Fruit fly (Drosophila melanogaster) whole organism, embryonic: ENCODE measurements around the gene cert.
A peak's percentile ranks its signal among the peaks of the same experiment; 100 is the strongest.

ENCODE experiments used
- Awh ChIP-seq: fragments of 200-800 bp; sonication (Bioruptor generic); IDR thresholded peaks from 2 replicates; pipeline ENCODE4, ENCODE4 v1.3.6; 2022; ENCODE audit warnings: missing biosample characterization, missing genetic modification characterization
- Bdp1 ChIP-seq: fragments of 200-800 bp; sonication (Bioruptor generic); optimal IDR thresholded peaks from 3 replicates; lab custom pipeline; 2016; ENCODE audit warnings: missing biosample characterization, missing genetic modification characterization
- Blimp-1 ChIP-seq: fragments of 200-800 bp; sonication (Bioruptor generic); optimal IDR thresholded peaks from 3 replicates; lab custom pipeline; 2018; ENCODE audit warnings: missing biosample characterization, missing genetic modification characterization, mild to moderate bottlenecking, moderate library complexity, missing genetic modification reagents
- CG10147 ChIP-seq: fragments of 200-800 bp; sonication (Bioruptor generic); optimal IDR thresholded peaks from 2 replicates; lab custom pipeline; 2019; ENCODE audit warnings: missing biosample characterization, mild to moderate bottlenecking, missing genetic modification characterization, moderate library complexity
- CG12104 ChIP-seq: fragments of 200-800 bp; sonication (Bioruptor generic); optimal IDR thresholded peaks from 3 replicates; lab custom pipeline; 2016; ENCODE audit warnings: missing biosample characterization, missing genetic modification characterization
- CG12659 ChIP-seq: fragments of 200-800 bp; sonication (Bioruptor generic); optimal IDR thresholded peaks from 3 replicates; lab custom pipeline; 2017; ENCODE audit warnings: mild to moderate bottlenecking, missing biosample characterization, missing genetic modification reagents, missing genetic modification characterization
- CG1529 ChIP-seq: fragments of 200-800 bp; sonication (Bioruptor generic); optimal IDR thresholded peaks from 3 replicates; lab custom pipeline; 2018; ENCODE audit warnings: missing biosample characterization, missing genetic modification characterization
- CG15479 ChIP-seq: fragments of 200-800 bp; sonication (Bioruptor generic); optimal IDR thresholded peaks from 3 replicates; lab custom pipeline; 2019; ENCODE audit warnings: missing biosample characterization, mild to moderate bottlenecking, missing genetic modification characterization, moderate library complexity
- CG15696 ChIP-seq: fragments of 200-800 bp; sonication (Bioruptor generic); optimal IDR thresholded peaks from 2 replicates; lab custom pipeline; 2019; ENCODE audit warnings: missing biosample characterization, mild to moderate bottlenecking, missing genetic modification characterization, moderate library complexity
- CG17359 ChIP-seq: fragments of 200-800 bp; sonication (Bioruptor generic); optimal IDR thresholded peaks from 3 replicates; lab custom pipeline; 2018; ENCODE audit warnings: missing biosample characterization, mild to moderate bottlenecking, missing genetic modification characterization, moderate library complexity
- CG17802 ChIP-seq: fragments of 200-800 bp; sonication (Bioruptor generic); optimal IDR thresholded peaks from 2 replicates; lab custom pipeline; 2018; ENCODE audit warnings: missing biosample characterization, mild to moderate bottlenecking, missing genetic modification characterization, moderate library complexity
- CG18262 ChIP-seq: fragments of 200-800 bp; optimal IDR thresholded peaks from 3 replicates; lab custom pipeline; 2019; ENCODE audit warnings: missing biosample characterization, mild to moderate bottlenecking, missing genetic modification characterization, moderate library complexity
- CG30020 ChIP-seq: fragments of 200-800 bp; optimal IDR thresholded peaks from 2 replicates; lab custom pipeline; 2019; ENCODE audit warnings: missing biosample characterization, mild to moderate bottlenecking, missing genetic modification characterization, moderate library complexity
- CG31388 ChIP-seq: fragments of 200-800 bp; sonication (Bioruptor generic); optimal IDR thresholded peaks from 2 replicates; lab custom pipeline; 2016; ENCODE audit warnings: missing biosample characterization, missing genetic modification characterization
- CG32532 ChIP-seq: fragments of 200-800 bp; sonication (Bioruptor generic); IDR thresholded peaks from 2 replicates; pipeline ENCODE4 v1.3.6; 2022; ENCODE audit warnings: missing biosample characterization, missing genetic modification characterization
- CG34376 ChIP-seq: fragments of 200-800 bp; sonication (Bioruptor generic); optimal IDR thresholded peaks from 2 replicates; lab custom pipeline; 2018; ENCODE audit warnings: missing biosample characterization, mild to moderate bottlenecking, missing genetic modification characterization
- CG3847 ChIP-seq: fragments of 200-800 bp; sonication (Bioruptor generic); IDR thresholded peaks from 2 replicates; pipeline ENCODE4 v1.3.6; 2022; ENCODE audit warnings: missing biosample characterization, missing genetic modification characterization
- CG4282 ChIP-seq: fragments of 200-800 bp; sonication (Bioruptor generic); optimal IDR thresholded peaks from 2 replicates; lab custom pipeline; 2016; ENCODE audit warnings: missing biosample characterization, missing genetic modification characterization
- CG4328 ChIP-seq: fragments of 200-800 bp; sonication (Bioruptor generic); optimal IDR thresholded peaks from 3 replicates; lab custom pipeline; 2017; ENCODE audit warnings: missing biosample characterization, missing genetic modification reagents, missing genetic modification characterization
- CG5180 ChIP-seq: fragments of 200-800 bp; sonication (Bioruptor generic); optimal IDR thresholded peaks from 3 replicates; lab custom pipeline; 2017; ENCODE audit warnings: missing biosample characterization, missing genetic modification characterization, mild to moderate bottlenecking, moderate library complexity, missing genetic modification reagents
- CG7271 ChIP-seq: fragments of 200-800 bp; sonication (Bioruptor generic); optimal IDR thresholded peaks from 2 replicates; lab custom pipeline; 2018; ENCODE audit warnings: missing biosample characterization, mild to moderate bottlenecking, missing genetic modification characterization, moderate library complexity
- CG8765 ChIP-seq: fragments of 200-800 bp; sonication (Bioruptor generic); IDR thresholded peaks from 2 replicates; pipeline ENCODE4 v1.3.6; 2022; ENCODE audit warnings: missing biosample characterization, missing genetic modification characterization
- CG9727 ChIP-seq: fragments of 200-800 bp; sonication (Bioruptor generic); optimal IDR thresholded peaks from 3 replicates; lab custom pipeline; 2017; ENCODE audit warnings: missing biosample characterization, mild to moderate bottlenecking, missing genetic modification characterization
- D19A ChIP-seq: fragments of 200-800 bp; optimal IDR thresholded peaks from 3 replicates; lab custom pipeline; 2019; ENCODE audit warnings: missing biosample characterization, mild to moderate bottlenecking, missing genetic modification characterization, moderate library complexity
- Dref ChIP-seq: fragments of 200-800 bp; sonication (Bioruptor generic); IDR thresholded peaks from 2 replicates; pipeline ENCODE4 v1.3.6; 2022; ENCODE audit warnings: missing biosample characterization, missing genetic modification characterization
- HLH4C ChIP-seq: fragments of 200-800 bp; sonication (Bioruptor generic); IDR thresholded peaks from 3 replicates; pipeline ENCODE4 v1.3.6; 2022; ENCODE audit warnings: missing biosample characterization, missing genetic modification characterization; ENCODE audit not compliant: partially characterized antibody
- MESR4 ChIP-seq: fragments of 200-800 bp; sonication (Bioruptor generic); optimal IDR thresholded peaks from 2 replicates; lab custom pipeline; 2018; ENCODE audit warnings: missing biosample characterization, mild to moderate bottlenecking, missing genetic modification characterization, moderate library complexity
- Mrtf ChIP-seq: fragments of 200-800 bp; sonication (Bioruptor generic); IDR thresholded peaks from 3 replicates; pipeline ENCODE4 v1.3.6; 2022; ENCODE audit warnings: missing biosample characterization, missing genetic modification characterization
- Opbp ChIP-seq: fragments of 200-800 bp; sonication (Bioruptor generic); IDR thresholded peaks from 3 replicates; pipeline ENCODE4 v1.3.6; 2022; ENCODE audit warnings: missing biosample characterization, missing genetic modification characterization; ENCODE audit not compliant: partially characterized antibody
- PHDP ChIP-seq: fragments of 200-800 bp; sonication (Bioruptor generic); optimal IDR thresholded peaks from 3 replicates; lab custom pipeline; 2018; ENCODE audit warnings: missing biosample characterization, mild to moderate bottlenecking, missing genetic modification characterization, moderate library complexity
- Rfx ChIP-seq: fragments of 200-800 bp; sonication (Bioruptor generic); IDR thresholded peaks from 2 replicates; pipeline ENCODE4 v1.3.6; 2022; ENCODE audit warnings: missing biosample characterization, missing genetic modification characterization
- Sin3A ChIP-seq: fragments of >200 bp; optimal IDR thresholded peaks from 2 replicates; lab custom pipeline; 2018
- Trl ChIP-seq, 3 experiments: fragments of >200 bp in 2 of 3; fragments of 200-800 bp in 1 of 3; sonication (Bioruptor generic) in 1 of 3; optimal IDR thresholded peaks; 2 replicates in 1 of 3; 3 replicates in 2 of 3; lab custom pipeline; 2016 to 2017; ENCODE audit warnings: missing biosample characterization in 1 of 3, missing genetic modification characterization in 1 of 3
- aop ChIP-seq: fragments of 200-800 bp; sonication (Bioruptor generic); IDR thresholded peaks from 2 replicates; pipeline ENCODE4 v1.3.6; 2022; ENCODE audit warnings: missing biosample characterization, missing genetic modification characterization
- bab2 ChIP-seq: fragments of 200-800 bp; sonication (Bioruptor generic); optimal IDR thresholded peaks from 2 replicates; lab custom pipeline; 2016; ENCODE audit warnings: missing biosample characterization, missing genetic modification characterization
- bigmax ChIP-seq: fragments of 200-800 bp; sonication (Bioruptor generic); optimal IDR thresholded peaks from 2 replicates; lab custom pipeline; 2018; ENCODE audit warnings: missing biosample characterization, mild to moderate bottlenecking, missing genetic modification characterization
- btn ChIP-seq: fragments of 200-800 bp; sonication (Bioruptor generic); optimal IDR thresholded peaks from 2 replicates; lab custom pipeline; 2016; ENCODE audit warnings: missing biosample characterization, missing genetic modification characterization
- caup ChIP-seq: fragments of 200-800 bp; sonication (Bioruptor generic); optimal IDR thresholded peaks from 3 replicates; lab custom pipeline; 2017; ENCODE audit warnings: missing biosample characterization, mild to moderate bottlenecking, missing genetic modification characterization, moderate library complexity; ENCODE audit not compliant: severe bottlenecking
- dan ChIP-seq: fragments of 200-800 bp; sonication (Bioruptor generic); IDR thresholded peaks from 2 replicates; pipeline ENCODE4 v1.3.6; 2022; ENCODE audit warnings: missing biosample characterization, missing genetic modification characterization
- gcm ChIP-seq: fragments of 200-800 bp; sonication (Bioruptor generic); optimal IDR thresholded peaks from 2 replicates; lab custom pipeline; 2019; ENCODE audit warnings: missing biosample characterization, mild to moderate bottlenecking, missing genetic modification characterization, moderate library complexity
- gcm2 ChIP-seq: fragments of 200-800 bp; sonication (Bioruptor generic); optimal IDR thresholded peaks from 2 replicates; lab custom pipeline; 2016; ENCODE audit warnings: missing biosample characterization, missing genetic modification characterization
- gem ChIP-seq: fragments of 200-800 bp; sonication (Bioruptor generic); optimal IDR thresholded peaks from 2 replicates; lab custom pipeline; 2019; ENCODE audit warnings: missing biosample characterization, mild to moderate bottlenecking, missing genetic modification characterization, moderate library complexity
- ham ChIP-seq: fragments of 200-800 bp; sonication (Bioruptor generic); IDR thresholded peaks from 2 replicates; pipeline ENCODE4 v1.3.6; 2022; ENCODE audit warnings: missing biosample characterization, missing genetic modification characterization
- hth ChIP-seq: fragments of >200 bp; optimal IDR thresholded peaks from 2 replicates; lab custom pipeline; 2017; ENCODE audit warnings: inconsistent platforms
- jigr1 ChIP-seq: fragments of 200-800 bp; sonication (Bioruptor generic); IDR thresholded peaks from 3 replicates; pipeline ENCODE4 v1.3.6; 2022; ENCODE audit warnings: missing biosample characterization, missing genetic modification characterization
- kah ChIP-seq: fragments of 200-800 bp; sonication (Bioruptor generic); optimal IDR thresholded peaks from 2 replicates; lab custom pipeline; 2018; ENCODE audit warnings: missing biosample characterization, mild to moderate bottlenecking, missing genetic modification characterization
- lmd ChIP-seq: fragments of 200-800 bp; sonication (Bioruptor generic); IDR thresholded peaks from 2 replicates; pipeline ENCODE4 v1.3.6; 2022; ENCODE audit warnings: missing biosample characterization, missing genetic modification characterization
- pb ChIP-seq: fragments of 200-800 bp; sonication (Bioruptor generic); optimal IDR thresholded peaks from 3 replicates; lab custom pipeline; 2016; ENCODE audit warnings: missing biosample characterization, missing genetic modification characterization
- slp2 ChIP-seq: fragments of 200-800 bp; sonication (Bioruptor generic); optimal IDR thresholded peaks from 2 replicates; lab custom pipeline; 2016; ENCODE audit warnings: missing biosample characterization, missing genetic modification characterization
- stwl ChIP-seq: fragments of 200-800 bp; sonication (Bioruptor generic); optimal IDR thresholded peaks from 3 replicates; lab custom pipeline; 2018; ENCODE audit warnings: missing biosample characterization, mild to moderate bottlenecking, missing genetic modification characterization, moderate library complexity
- trh ChIP-seq: fragments of 200-800 bp; sonication (Bioruptor generic); optimal IDR thresholded peaks from 2 replicates; lab custom pipeline; 2016; ENCODE audit warnings: missing biosample characterization, missing genetic modification characterization
- vvl ChIP-seq: fragments of 200-800 bp; sonication (Bioruptor generic); IDR thresholded peaks from 2 replicates; pipeline ENCODE4 v1.3.6; 2022; ENCODE audit warnings: missing biosample characterization, missing genetic modification characterization

cert gene

DNA sequence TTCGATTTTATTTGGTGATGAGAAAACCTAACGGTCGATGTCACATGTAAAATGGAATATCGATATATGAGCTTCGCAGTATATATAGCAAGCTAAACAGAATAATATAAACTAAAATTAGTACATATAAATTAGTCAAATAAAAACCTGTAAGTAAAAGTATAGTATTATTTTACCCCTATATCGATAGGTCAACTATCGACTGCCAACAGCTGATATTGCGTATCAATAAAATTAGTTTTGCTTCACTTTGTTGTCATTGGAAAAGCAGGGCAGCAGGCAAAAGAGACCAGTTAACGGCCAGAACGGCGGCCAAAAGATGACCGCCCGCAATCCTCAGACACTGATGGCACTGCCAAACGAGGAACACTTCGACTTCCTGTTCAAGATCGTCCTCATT lies 7.3 kb upstream of the cert start, which contains the start of gene Rab19 (continued):
- TF ChIP-seq D19A (no peak), Mrtf (GFP tag; lab: Robert Waterston, UW) (no peak), CG34376 (GFP tag; lab: Kevin White, UChicago) (no peak), gcm (GFP tag; lab: Kevin White, UChicago) (no peak), CG31388 (GFP tag; lab: Kevin White, UChicago) (no peak), CG3847 (GFP tag; lab: Robert Waterston, UW) (no peak), CG17359 (tag; lab: Kevin White, UChicago) (no peak), lmd (GFP tag; lab: Robert Waterston, UW) (no peak), CG5180 (GFP tag; lab: Kevin White, UChicago) (no peak), bab2 (GFP tag; lab: Kevin White, UChicago) (no peak), ham (GFP tag; lab: Robert Waterston, UW) (no peak), CG18262 (tag; lab: Kevin White, UChicago) (no peak), slp2 (GFP tag; lab: Kevin White, UChicago) (no peak), gcm2 (no peak), caup (GFP tag; lab: Kevin White, UChicago) (no peak), Opbp (GFP tag; lab: Robert Waterston, UW) (peak; percentile 72; the same call in 2 of the 3 replicates), stwl (tag; lab: Kevin White, UChicago) (peak; percentile 57), Blimp-1 (GFP tag; lab: Kevin White, UChicago) (peak; percentile 85), aop (no peak), kah (GFP tag; lab: Kevin White, UChicago) (no peak), CG8765 (GFP tag; lab: Robert Waterston, UW) (no peak), CG7271 (tag; lab: Kevin White, UChicago) (no peak), btn (GFP tag; lab: Kevin White, UChicago) (no peak), vvl (GFP tag; lab: Robert Waterston, UW) (no peak), gem (tag; lab: Kevin White, UChicago) (no peak), PHDP (peak; percentile 12), hth (lab: Kevin White, UChicago) (no peak), bigmax (GFP tag; lab: Kevin White, UChicago) (no peak), CG1529 (GFP tag; lab: Kevin White, UChicago) (no peak), CG32532 (GFP tag; lab: Robert Waterston, UW) (no peak), CG4328 (GFP tag; lab: Kevin White, UChicago) (no peak), pb (GFP tag; lab: Kevin White, UChicago) (no peak), CG12104 (GFP tag; lab: Kevin White, UChicago) (no peak), CG15696 (tag; lab: Kevin White, UChicago) (no peak), Rfx (GFP tag; lab: Robert Waterston, UW) (no peak), CG12659 (peak; percentile 9), Sin3A (lab: Kevin White, UChicago) (no peak), Awh (no peak), HLH4C (peak; percentile 89), CG15479 (no peak), CG10147 (GFP tag; lab: Kevin White, UChicago) (no peak), Trl (optimal IDR thresholded peaks at IDR 0.05; lab: Kevin White, UChicago) (no peak), Trl (GFP tag; optimal IDR thresholded peaks at IDR 0.05; lab: Kevin White, UChicago) (no peak), CG30020 (tag; lab: Kevin White, UChicago) (no peak), CG17802 (no peak), dan (GFP tag; lab: Robert Waterston, UW) (no peak), jigr1 (GFP tag; lab: Robert Waterston, UW) (no peak), CG4282 (GFP tag; lab: Kevin White, UChicago) (no peak), Bdp1 (GFP tag; lab: Kevin White, UChicago) (no peak), trh (GFP tag; lab: Kevin White, UChicago) (no peak), Dref (GFP tag; lab: Robert Waterston, UW) (peak; percentile 68), MESR4 (GFP tag; lab: Kevin White, UChicago) (peak; percentile 72), CG9727 (no peak)
